Worm (Caenorhabditis elegans): Measurements from ENCODE around the gene ctr-9.
A peak's percentile ranks its signal among the peaks of the same experiment; 100 is the strongest.

DNA sequence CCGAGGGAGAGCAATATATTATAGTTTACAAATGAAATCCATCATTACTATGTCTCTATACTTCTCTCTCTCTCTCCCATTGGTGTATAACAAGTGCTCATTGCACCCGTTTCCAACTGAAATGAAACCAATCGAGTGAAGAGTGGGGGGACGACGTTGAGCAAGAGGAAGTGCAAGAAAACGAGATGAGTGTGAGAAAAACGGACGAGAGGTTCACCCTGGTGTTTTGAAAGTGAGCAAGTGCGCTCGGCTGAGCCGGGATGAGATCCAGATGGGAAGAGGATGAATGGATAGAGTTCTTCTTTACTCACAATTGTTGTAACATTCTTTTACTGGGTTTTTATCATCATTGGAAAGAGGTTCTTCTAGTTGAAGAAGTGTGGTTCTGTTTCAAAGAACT lies 7.5 kb upstream of the ctr-9 start:
- TF ChIP-seq snpc-4 (tag; optimal IDR thresholded peaks at IDR 0.05) (no peak), dpl-1 (GFP tag; optimal IDR thresholded peaks at IDR 0.05) (peak in 1 of 3 experiments; percentile 41), lin-15B (tag; optimal IDR thresholded peaks at IDR 0.05) (peak; percentile 37), pag-3 (tag; optimal IDR thresholded peaks at IDR 0.05; ENCODE audit: borderline replicate concordance, insufficient read depth) (no peak)
